Fruit fly (Drosophila melanogaster) whole organism, embryonic: ENCODE data around the gene AhcyL1.
A peak's percentile ranks its signal among the peaks of the same experiment; 100 is the strongest.

Source experiments
- Abd-B ChIP-seq: fragments of 200-800 bp; sonication (Bioruptor generic); optimal IDR thresholded peaks from 2 replicates; lab custom pipeline; 2018; ENCODE audit warnings: missing biosample characterization, mild to moderate bottlenecking, missing genetic modification characterization, moderate library complexity
- Adf1 ChIP-seq: fragments of 200-800 bp; sonication (Bioruptor generic); IDR thresholded peaks from 2 replicates; pipeline ENCODE4 v1.3.6; 2022; ENCODE audit warnings: missing biosample characterization, missing genetic modification characterization
- Awh ChIP-seq: fragments of 200-800 bp; sonication (Bioruptor generic); IDR thresholded peaks from 2 replicates; pipeline ENCODE4, ENCODE4 v1.3.6; 2022; ENCODE audit warnings: missing biosample characterization, missing genetic modification characterization
- CG1024 ChIP-seq: fragments of 200-800 bp; sonication (Bioruptor generic); IDR thresholded peaks from 2 replicates; pipeline ENCODE4 v1.3.6; 2022; ENCODE audit warnings: missing biosample characterization, missing genetic modification characterization
- CG10321 ChIP-seq: fragments of 200-800 bp; sonication (Bioruptor generic); IDR thresholded peaks from 2 replicates; pipeline ENCODE4 v1.3.6; 2022; ENCODE audit warnings: missing biosample characterization, missing genetic modification characterization
- CG11398 ChIP-seq: fragments of 200-800 bp; sonication (Bioruptor generic); optimal IDR thresholded peaks from 2 replicates; lab custom pipeline; 2016; ENCODE audit warnings: missing biosample characterization, missing genetic modification characterization
- CG11723 ChIP-seq: fragments of 200-800 bp; sonication (Bioruptor generic); optimal IDR thresholded peaks from 2 replicates; lab custom pipeline; 2017; ENCODE audit warnings: missing biosample characterization, mild to moderate bottlenecking, missing genetic modification characterization
- CG13296 ChIP-seq: fragments of 200-800 bp; sonication (Bioruptor generic); optimal IDR thresholded peaks from 3 replicates; lab custom pipeline; 2018; ENCODE audit warnings: missing biosample characterization, mild to moderate bottlenecking, missing genetic modification characterization
- CG14441 ChIP-seq: fragments of 200-800 bp; sonication (Bioruptor generic); IDR thresholded peaks from 2 replicates; pipeline ENCODE4 v1.3.6; 2022; ENCODE audit warnings: missing biosample characterization, missing genetic modification characterization
- CG14965 ChIP-seq: fragments of 200-800 bp; sonication (Bioruptor generic); optimal IDR thresholded peaks from 2 replicates; lab custom pipeline; 2016; ENCODE audit warnings: missing biosample characterization, missing genetic modification characterization, borderline replicate concordance
- CG15269 ChIP-seq: fragments of 200-800 bp; sonication (Bioruptor generic); optimal IDR thresholded peaks from 2 replicates; lab custom pipeline; 2018; ENCODE audit warnings: missing biosample characterization, mild to moderate bottlenecking, missing genetic modification characterization, moderate library complexity
- CG1602 ChIP-seq: fragments of 200-800 bp; sonication (Bioruptor generic); optimal IDR thresholded peaks from 3 replicates; lab custom pipeline; 2016; ENCODE audit warnings: missing biosample characterization, missing genetic modification characterization
- CG17802 ChIP-seq: fragments of 200-800 bp; sonication (Bioruptor generic); optimal IDR thresholded peaks from 2 replicates; lab custom pipeline; 2018; ENCODE audit warnings: missing biosample characterization, mild to moderate bottlenecking, missing genetic modification characterization, moderate library complexity
- CG18476 ChIP-seq: fragments of 200-800 bp; sonication (Bioruptor generic); optimal IDR thresholded peaks from 2 replicates; lab custom pipeline; 2016; ENCODE audit warnings: missing biosample characterization, mild to moderate bottlenecking, missing genetic modification characterization
- CG18619 ChIP-seq: fragments of 200-800 bp; sonication (Bioruptor generic); optimal IDR thresholded peaks from 3 replicates; lab custom pipeline; 2017; ENCODE audit warnings: missing biosample characterization, mild to moderate bottlenecking, missing genetic modification characterization
- CG2678 ChIP-seq: fragments of 200-800 bp; sonication (Bioruptor generic); optimal IDR thresholded peaks from 3 replicates; lab custom pipeline; 2019; ENCODE audit warnings: missing biosample characterization, mild to moderate bottlenecking, missing genetic modification characterization, moderate library complexity
- CG3065 ChIP-seq: fragments of 200-800 bp; sonication (Bioruptor generic); optimal IDR thresholded peaks from 2 replicates; lab custom pipeline; 2016; ENCODE audit warnings: missing biosample characterization, missing genetic modification characterization
- CG6654 ChIP-seq: fragments of 200-800 bp; sonication (Bioruptor generic); optimal IDR thresholded peaks from 2 replicates; lab custom pipeline; 2017; ENCODE audit warnings: missing biosample characterization, mild to moderate bottlenecking, missing genetic modification characterization
- CG8089 ChIP-seq: fragments of 200-800 bp; sonication (Bioruptor generic); optimal IDR thresholded peaks from 3 replicates; lab custom pipeline; 2016; ENCODE audit warnings: missing biosample characterization, missing genetic modification characterization
- CG9727 ChIP-seq: fragments of 200-800 bp; sonication (Bioruptor generic); optimal IDR thresholded peaks from 3 replicates; lab custom pipeline; 2017; ENCODE audit warnings: missing biosample characterization, mild to moderate bottlenecking, missing genetic modification characterization
- CG9817 ChIP-seq: fragments of 200-800 bp; sonication (Bioruptor generic); optimal IDR thresholded peaks from 2 replicates; lab custom pipeline; 2018; ENCODE audit warnings: missing biosample characterization, mild to moderate bottlenecking, missing genetic modification characterization, moderate library complexity
- Chrac-16 ChIP-seq: fragments of 200-800 bp; sonication (Bioruptor generic); optimal IDR thresholded peaks from 3 replicates; lab custom pipeline; 2016; ENCODE audit warnings: missing biosample characterization, missing genetic modification characterization
- CoRest ChIP-seq: fragments of 200-800 bp; sonication (Bioruptor generic); optimal IDR thresholded peaks from 3 replicates; lab custom pipeline; 2018; ENCODE audit warnings: missing biosample characterization, mild to moderate bottlenecking, missing genetic modification characterization, moderate library complexity
- Dll ChIP-seq: fragments of 200-800 bp; sonication (Bioruptor generic); IDR thresholded peaks from 4 replicates; pipeline ENCODE4 v1.3.6; 2022; ENCODE audit warnings: missing biosample characterization, missing genetic modification characterization; ENCODE audit not compliant: partially characterized antibody
- Fer2 ChIP-seq: fragments of 200-800 bp; sonication (Bioruptor generic); optimal IDR thresholded peaks from 2 replicates; lab custom pipeline; 2018; ENCODE audit warnings: missing biosample characterization, mild to moderate bottlenecking, missing genetic modification characterization, moderate library complexity
- Lhr ChIP-seq: fragments of 200-800 bp; sonication (Bioruptor generic); optimal IDR thresholded peaks from 3 replicates; lab custom pipeline; 2017; ENCODE audit warnings: mild to moderate bottlenecking, missing biosample characterization, missing genetic modification reagents, missing genetic modification characterization
- MBD-R2 ChIP-seq: fragments of 200-800 bp; sonication (Bioruptor generic); IDR thresholded peaks from 2 replicates; pipeline ENCODE4 v1.3.6; 2022; ENCODE audit warnings: missing biosample characterization, missing genetic modification characterization
- Meics ChIP-seq: fragments of 200-800 bp; sonication (Bioruptor generic); optimal IDR thresholded peaks from 2 replicates; lab custom pipeline; 2017; ENCODE audit warnings: missing biosample characterization, mild to moderate bottlenecking, missing genetic modification characterization
- Mrtf ChIP-seq: fragments of 200-800 bp; sonication (Bioruptor generic); IDR thresholded peaks from 3 replicates; pipeline ENCODE4 v1.3.6; 2022; ENCODE audit warnings: missing biosample characterization, missing genetic modification characterization
- PHDP ChIP-seq: fragments of 200-800 bp; sonication (Bioruptor generic); optimal IDR thresholded peaks from 3 replicates; lab custom pipeline; 2018; ENCODE audit warnings: missing biosample characterization, mild to moderate bottlenecking, missing genetic modification characterization, moderate library complexity
- Six4 ChIP-seq: fragments of 200-800 bp; sonication (Bioruptor generic); optimal IDR thresholded peaks from 2 replicates; lab custom pipeline; 2016; ENCODE audit warnings: missing biosample characterization, missing genetic modification characterization
- al ChIP-seq: fragments of 200-800 bp; sonication (Bioruptor generic); IDR thresholded peaks from 2 replicates; pipeline ENCODE4 v1.3.6; 2022; ENCODE audit warnings: missing biosample characterization, missing genetic modification characterization
- aop ChIP-seq: fragments of 200-800 bp; sonication (Bioruptor generic); IDR thresholded peaks from 2 replicates; pipeline ENCODE4 v1.3.6; 2022; ENCODE audit warnings: missing biosample characterization, missing genetic modification characterization
- ato ChIP-seq: fragments of 200-800 bp; sonication (Bioruptor generic); IDR thresholded peaks from 2 replicates; pipeline ENCODE4 v1.3.6; 2022; ENCODE audit warnings: missing biosample characterization, missing genetic modification characterization; ENCODE audit not compliant: partially characterized antibody
- az2 ChIP-seq: fragments of 200-800 bp; sonication (Bioruptor generic); optimal IDR thresholded peaks from 3 replicates; lab custom pipeline; 2016; ENCODE audit warnings: missing biosample characterization, missing genetic modification characterization
- dmrt11E ChIP-seq: fragments of 200-800 bp; sonication (Bioruptor generic); optimal IDR thresholded peaks from 3 replicates; lab custom pipeline; 2018; ENCODE audit warnings: missing biosample characterization, mild to moderate bottlenecking, missing genetic modification characterization, moderate library complexity
- eve ChIP-seq, 2 experiments: fragments of >200 bp; optimal IDR thresholded peaks; 2 replicates each; lab custom pipeline; 2017; ENCODE audit warnings: missing biosample characterization in 2 of 2, missing genetic modification characterization in 2 of 2
- exex ChIP-seq: fragments of 200-800 bp; sonication (Bioruptor generic); optimal IDR thresholded peaks from 4 replicates; lab custom pipeline; 2018; ENCODE audit warnings: missing biosample characterization, mild to moderate bottlenecking, missing genetic modification characterization, moderate library complexity
- fd64A ChIP-seq: fragments of 200-800 bp; sonication (Bioruptor generic); optimal IDR thresholded peaks from 3 replicates; lab custom pipeline; 2018; ENCODE audit warnings: missing biosample characterization, mild to moderate bottlenecking, missing genetic modification characterization
- kni ChIP-seq: fragments of 200-800 bp; sonication (Bioruptor generic); optimal IDR thresholded peaks from 3 replicates; lab custom pipeline; 2017; ENCODE audit warnings: mild to moderate bottlenecking, missing biosample characterization, missing genetic modification reagents, missing genetic modification characterization
- lov ChIP-seq, 2 experiments: fragments of 200-800 bp in 1 of 2; fragments of >200 bp in 1 of 2; sonication (Bioruptor generic) in 1 of 2; IDR thresholded peaks in 1 of 2; optimal IDR thresholded peaks in 1 of 2; 2 replicates in 1 of 2; 3 replicates in 1 of 2; pipeline versions ENCODE4 v1.3.6 to Lab custom; 2017 to 2022; ENCODE audit warnings: missing biosample characterization in 1 of 2, missing genetic modification characterization in 1 of 2
- onecut ChIP-seq: fragments of 200-800 bp; sonication (Bioruptor generic); IDR thresholded peaks from 2 replicates; pipeline ENCODE4 v1.3.6; 2022; ENCODE audit warnings: missing biosample characterization, missing genetic modification characterization
- psq ChIP-seq: fragments of 200-800 bp; sonication (Bioruptor generic); optimal IDR thresholded peaks from 2 replicates; lab custom pipeline; 2017; ENCODE audit warnings: missing biosample characterization, missing genetic modification characterization
- ro ChIP-seq: fragments of 200-800 bp; sonication (Bioruptor generic); IDR thresholded peaks from 2 replicates; pipeline ENCODE4 v1.3.6; 2022; ENCODE audit warnings: missing biosample characterization, missing genetic modification characterization
- sc ChIP-seq, 3 experiments: fragments of >200 bp in 2 of 3; fragments of 200-800 bp in 1 of 3; sonication (Bioruptor generic) in 1 of 3; optimal IDR thresholded peaks; 2 replicates in 2 of 3; 3 replicates in 1 of 3; lab custom pipeline; 2017; ENCODE audit warnings: mild to moderate bottlenecking in 1 of 3, missing biosample characterization in 1 of 3, missing genetic modification characterization in 1 of 3, missing genetic modification reagents in 1 of 3
- shn ChIP-seq: fragments of 200-800 bp; sonication (Bioruptor generic); optimal IDR thresholded peaks from 3 replicates; lab custom pipeline; 2016; ENCODE audit warnings: missing biosample characterization, missing genetic modification characterization
- trem ChIP-seq: fragments of 200-800 bp; optimal IDR thresholded peaks from 3 replicates; lab custom pipeline; 2019; ENCODE audit warnings: missing biosample characterization, mild to moderate bottlenecking, missing genetic modification characterization, moderate library complexity
- tx ChIP-seq: fragments of 200-800 bp; sonication (Bioruptor generic); optimal IDR thresholded peaks from 2 replicates; lab custom pipeline; 2016; ENCODE audit warnings: missing biosample characterization, missing genetic modification characterization

The AhcyL1 gene

DNA sequence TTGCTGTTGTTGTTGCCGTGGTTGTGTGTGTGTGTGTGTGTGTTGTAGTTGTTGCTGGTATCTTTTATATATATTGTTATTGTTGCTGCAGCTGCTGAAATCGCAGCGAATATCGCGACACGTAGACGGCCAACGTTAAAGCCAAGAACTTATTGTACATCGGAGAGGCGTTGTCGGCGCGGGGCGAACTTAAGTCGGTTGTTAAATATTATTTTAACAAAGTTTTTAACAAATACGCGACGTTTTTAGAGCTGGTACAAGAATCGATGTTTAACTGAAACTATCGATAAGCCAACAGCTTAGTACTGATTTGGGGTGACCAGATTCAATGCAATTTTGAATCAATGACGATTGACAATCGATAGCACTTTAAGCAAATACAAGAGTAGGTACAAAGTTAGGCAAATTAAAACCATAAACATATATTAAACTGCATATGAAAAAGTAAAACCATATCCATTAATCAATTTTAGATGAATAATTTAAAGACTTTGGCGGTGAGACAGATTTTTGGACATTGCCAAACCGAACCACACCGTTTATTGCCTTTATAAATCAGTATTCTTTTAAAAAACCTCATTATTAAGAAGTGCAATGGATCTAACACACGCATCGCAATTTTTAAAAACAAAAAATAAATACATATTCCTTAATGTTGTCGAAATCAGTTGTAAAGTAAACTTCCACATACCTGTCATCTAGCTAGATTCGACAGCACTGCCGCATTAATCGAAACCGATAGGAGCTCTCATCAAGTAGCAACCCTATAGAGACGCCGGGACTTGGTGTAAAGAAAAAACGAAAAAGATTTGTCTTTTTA is 5.6 kb downstream of the AhcyL1 start, which contains the start of the genes Mrtf and Non2 (continued):
- TF ChIP-seq PHDP (tag; lab: Kevin White, UChicago) (peak; percentile 0), Chrac-16 (GFP tag; lab: Kevin White, UChicago) (peak; percentile 45), Fer2 (peak; percentile 53), CG18476 (peak; percentile 44), CG8089 (peak; percentile 23), CG3065 (GFP tag; lab: Kevin White, UChicago) (no peak), fd64A (no peak), Awh (GFP tag; lab: Robert Waterston, UW) (no peak), CG2678 (tag; lab: Kevin White, UChicago) (peak; percentile 66), CG1602 (GFP tag; lab: Kevin White, UChicago) (peak; percentile 69), CG13296 (GFP tag; lab: Kevin White, UChicago) (peak; percentile 37), dmrt11E (peak; percentile 59), CG11723 (peak; percentile 23), al (no peak), ro (no peak), CoRest (tag; lab: Kevin White, UChicago) (peak; percentile 76), MBD-R2 (GFP tag; lab: Robert Waterston, UW) (peak; percentile 66), kni (peak; percentile 21), Abd-B (peak; percentile 58), CG1024 (GFP tag; lab: Robert Waterston, UW) (no peak), tx (peak; percentile 23), Dll (GFP tag; lab: Robert Waterston, UW) (peak; percentile 86), Meics (GFP tag; lab: Kevin White, UChicago) (peak; percentile 67), ato (GFP tag; lab: Robert Waterston, UW) (peak; percentile 85), CG15269 (tag; lab: Kevin White, UChicago) (peak; percentile 49), shn (GFP tag; lab: Kevin White, UChicago) (peak; percentile 65), psq (GFP tag; lab: Kevin White, UChicago) (no peak), aop (no peak), trem (tag; lab: Kevin White, UChicago) (peak; percentile 44), CG14965 (no peak), CG11398 (no peak), sc (optimal IDR thresholded peaks at IDR 0.05; lab: Kevin White, UChicago) (no peak), sc (GFP tag; optimal IDR thresholded peaks at IDR 0.05; lab: Kevin White, UChicago) (no peak), CG18619 (GFP tag; lab: Kevin White, UChicago) (peak; percentile 71), CG17802 (tag; lab: Kevin White, UChicago) (no peak), CG9727 (GFP tag; lab: Kevin White, UChicago) (peak; percentile 65), Lhr (peak; percentile 2), CG14441 (GFP tag; lab: Robert Waterston, UW) (0 out of 2 replicates have a peak, but pooled peaks have one; percentile 16), Mrtf (GFP tag; lab: Robert Waterston, UW) (peak; percentile 73), onecut (GFP tag; lab: Robert Waterston, UW) (0 out of 2 replicates have a peak, but pooled peaks have one; percentile 26), lov (optimal IDR thresholded peaks at IDR 0.05; lab: Kevin White, UChicago) (no peak), lov (GFP tag; IDR thresholded peaks at IDR 0.05; lab: Robert Waterston, UW) (no peak), eve (GFP tag; optimal IDR thresholded peaks at IDR 0.05; lab: Kevin White, UChicago) (no peak), exex (tag; lab: Kevin White, UChicago) (peak; percentile 30), CG9817 (tag; lab: Kevin White, UChicago) (peak; percentile 60), az2 (GFP tag; lab: Kevin White, UChicago) (peak; percentile 61), CG10321 (GFP tag; lab: Robert Waterston, UW) (no peak), Adf1 (GFP tag; lab: Robert Waterston, UW) (no peak), CG6654 (GFP tag; lab: Kevin White, UChicago) (no peak), Six4 (GFP tag; lab: Kevin White, UChicago) (peak; percentile 50)
